Fruit fly (Drosophila melanogaster) S2 (cell line): ENCODE data around the gene CG13946.

Experiments
- CG8478 ChIP-seq: fragments of >200 bp; optimal IDR thresholded peaks from 2 replicates; lab custom pipeline; 2018
- CTCF ChIP-seq, 2 experiments: fragments of >200 bp; optimal IDR thresholded peaks; 2 replicates each; lab custom pipeline; 2018

- TF ChIP-seq CTCF (optimal IDR thresholded peaks at IDR 0.05; lab: Kevin White, UChicago) (no peak), CG8478 (lab: Kevin White, UChicago) (no peak)
Measured at dm6 chr2L:784036-784435, 7.7 kb downstream of the CG13946 start, which contains the start of gene CG3544.
